Fruit fly (Drosophila melanogaster): Measurements from ENCODE around the gene CG6985.

CG6985 gene

dm6 chr3R:22755187-22755777, 14.3 kb downstream of the CG6985 start (continued):
- no peak for TF ChIP-seq Blimp-1 (GFP tag; optimal IDR thresholded peaks at IDR 0.05)
- 0 out of 2 replicates have a peak, but pooled peaks have one; percentile 17 for TF ChIP-seq CG32767 (GFP tag; IDR thresholded peaks at IDR 0.05)
- no peak for TF ChIP-seq Opbp (GFP tag; IDR thresholded peaks at IDR 0.05; ENCODE audit: partially characterized antibody)
- no peak for TF ChIP-seq scrt (GFP tag; optimal IDR thresholded peaks at IDR 0.05)
- peak; percentile 68 for TF ChIP-seq Med (GFP tag)
- no peak for TF ChIP-seq Ptx1 (GFP tag; IDR thresholded peaks at IDR 0.05)
- no peak for TF ChIP-seq CG2712 (tag; optimal IDR thresholded peaks at IDR 0.05)
- no peak for TF ChIP-seq Dek (tag; optimal IDR thresholded peaks at IDR 0.05)
- TF ChIP-seq CG9817 (tag; optimal IDR thresholded peaks at IDR 0.05): no peak
- no peak for TF ChIP-seq CG3995 (GFP tag; optimal IDR thresholded peaks at IDR 0.05)
- no peak for TF ChIP-seq CG13424 (tag; optimal IDR thresholded peaks at IDR 0.05)
- no peak for TF ChIP-seq CG16863 (GFP tag; optimal IDR thresholded peaks at IDR 0.05)

DNA sequence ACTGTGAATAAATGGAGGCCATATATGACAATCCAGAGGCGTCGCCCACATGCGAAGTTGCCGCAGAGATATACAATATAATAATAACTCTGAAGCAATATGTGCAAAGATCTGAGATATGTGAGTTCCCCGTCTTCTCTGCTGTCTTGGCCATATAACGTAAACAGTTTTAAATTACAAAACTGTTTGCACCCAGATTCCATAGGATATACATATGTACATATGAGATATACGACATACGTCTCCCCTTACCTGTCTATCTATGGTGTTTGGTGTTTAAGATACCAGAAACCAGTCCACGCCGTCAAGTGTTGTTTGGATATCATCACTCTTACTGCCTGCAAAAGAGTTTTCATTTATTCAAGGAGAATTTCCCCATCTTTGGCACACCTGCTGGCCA, 15.3 kb downstream of the CG6985 start:
- TF ChIP-seq Blimp-1 (GFP tag; optimal IDR thresholded peaks at IDR 0.05): peak; percentile 4
- no peak for TF ChIP-seq CG11398 (GFP tag; optimal IDR thresholded peaks at IDR 0.05)
- peak; percentile 6 for TF ChIP-seq CG8281 (tag; optimal IDR thresholded peaks at IDR 0.05)
- no peak for TF ChIP-seq Dll (GFP tag; IDR thresholded peaks at IDR 0.05; ENCODE audit: partially characterized antibody)
- TF ChIP-seq tap (tag; optimal IDR thresholded peaks at IDR 0.05): peak; percentile 9
- TF ChIP-seq al (GFP tag; IDR thresholded peaks at IDR 0.05): no peak
- TF ChIP-seq CG11723 (GFP tag; optimal IDR thresholded peaks at IDR 0.05): no peak
- TF ChIP-seq MTF-1 (GFP tag; optimal IDR thresholded peaks at IDR 0.05; ENCODE audit: borderline replicate concordance): peak; percentile 4
- no peak for TF ChIP-seq Dip3 (GFP tag; optimal IDR thresholded peaks at IDR 0.05)
- TF ChIP-seq zen (tag; optimal IDR thresholded peaks at IDR 0.05): no peak
- no peak for TF ChIP-seq CrebB (tag; optimal IDR thresholded peaks at IDR 0.05)
- no peak for TF ChIP-seq toy (GFP tag; IDR thresholded peaks at IDR 0.05)
- no peak for TF ChIP-seq CG3163 (GFP tag; optimal IDR thresholded peaks at IDR 0.05)
- peak; percentile 7 for TF ChIP-seq CG7987 (GFP tag; optimal IDR thresholded peaks at IDR 0.05)
- TF ChIP-seq Sry-β (GFP tag; optimal IDR thresholded peaks at IDR 0.05): no peak
- peak; percentile 63; the same call in 1 of the 3 replicates for TF ChIP-seq so (GFP tag; IDR thresholded peaks at IDR 0.05)
- no peak for TF ChIP-seq CG42726 (GFP tag; IDR thresholded peaks at IDR 0.05; ENCODE audit: partially characterized antibody)
- no peak for TF ChIP-seq CG2875 (GFP tag; optimal IDR thresholded peaks at IDR 0.05)
- TF ChIP-seq CG1792 (GFP tag; optimal IDR thresholded peaks at IDR 0.05): no peak
- no peak for TF ChIP-seq Hey (tag; optimal IDR thresholded peaks at IDR 0.05)
- no peak for TF ChIP-seq Dfd (GFP tag; optimal IDR thresholded peaks at IDR 0.05)
- no peak for TF ChIP-seq CG7786 (GFP tag; optimal IDR thresholded peaks at IDR 0.05)
- TF ChIP-seq ranshi (GFP tag; IDR thresholded peaks at IDR 0.05): no peak
- no peak for TF ChIP-seq CG3407 (GFP tag; optimal IDR thresholded peaks at IDR 0.05)
- TF ChIP-seq zf30C (GFP tag; optimal IDR thresholded peaks at IDR 0.05): no peak
- TF ChIP-seq tup (GFP tag; optimal IDR thresholded peaks at IDR 0.05): no peak
- no peak for TF ChIP-seq CG16815 (GFP tag; optimal IDR thresholded peaks at IDR 0.05)
- TF ChIP-seq Med (GFP tag): peak; percentile 61
- no peak for TF ChIP-seq Side (GFP tag; optimal IDR thresholded peaks at IDR 0.05)
- no peak for TF ChIP-seq CG8388 (GFP tag; optimal IDR thresholded peaks at IDR 0.05)
- TF ChIP-seq hkb (optimal IDR thresholded peaks at IDR 0.05): no peak
- TF ChIP-seq hkb (GFP tag; IDR thresholded peaks at IDR 0.05): peak; percentile 40
- TF ChIP-seq sisA (GFP tag; IDR thresholded peaks at IDR 0.05): no peak
- TF ChIP-seq CG1233 (GFP tag; optimal IDR thresholded peaks at IDR 0.05): peak; percentile 6
- TF ChIP-seq CG7963 (GFP tag; IDR thresholded peaks at IDR 0.05; ENCODE audit: partially characterized antibody): no peak
- no peak for TF ChIP-seq CG17912 (GFP tag; optimal IDR thresholded peaks at IDR 0.05)
- TF ChIP-seq CG13296 (GFP tag; optimal IDR thresholded peaks at IDR 0.05): peak; percentile 25
- TF ChIP-seq NC2α (GFP tag; optimal IDR thresholded peaks at IDR 0.05): no peak
- TF ChIP-seq CG6813 (GFP tag; optimal IDR thresholded peaks at IDR 0.05): peak; percentile 43
